Worm (Caenorhabditis elegans): Measurements from ENCODE around the gene str-30.

The str-30 gene

ce11 chrV:3718507-3718906, 6.4 kb upstream of the str-30 start:
- TF ChIP-seq gmeb-2 (tag; optimal IDR thresholded peaks at IDR 0.05), result no peak
- TF ChIP-seq npax-4 (tag; optimal IDR thresholded peaks at IDR 0.05), result no peak
- TF ChIP-seq ceh-48 (tag; optimal IDR thresholded peaks at IDR 0.05), result no peak
- no peak for TF ChIP-seq T23F11.4 (GFP tag; optimal IDR thresholded peaks at IDR 0.05)
- TF ChIP-seq ttx-3 (tag; optimal IDR thresholded peaks at IDR 0.05), result no peak
- no peak for TF ChIP-seq ahr-1 (tag; optimal IDR thresholded peaks at IDR 0.05)
- no peak for TF ChIP-seq pat-9 (tag; optimal IDR thresholded peaks at IDR 0.05)
- TF ChIP-seq pha-4 (tag; optimal IDR thresholded peaks at IDR 0.05), result no peak

DNA sequence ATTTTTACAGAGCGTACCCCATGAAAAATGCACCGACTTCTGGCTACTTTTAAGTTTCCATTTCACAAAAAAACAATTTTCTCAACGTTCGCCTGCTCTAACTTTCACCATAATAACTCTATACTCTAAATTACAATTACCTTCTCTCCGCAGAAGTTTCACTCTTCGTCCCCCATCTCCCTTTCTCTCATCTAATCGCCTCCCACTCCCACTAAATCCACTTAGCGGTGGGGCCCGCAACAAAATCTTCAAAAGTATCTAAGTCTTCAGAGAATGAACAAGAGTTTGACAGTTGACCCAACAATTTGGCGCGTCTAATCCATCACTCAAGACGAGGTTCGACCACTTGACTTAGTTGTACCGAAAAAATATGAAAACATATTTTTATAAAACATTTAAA, 13.5 kb downstream of the str-30 start:
- TF ChIP-seq ttx-3 (tag; optimal IDR thresholded peaks at IDR 0.05) (no peak), unc-42 (tag; optimal IDR thresholded peaks at IDR 0.05) (peak; percentile 9), ceh-14 (tag; optimal IDR thresholded peaks at IDR 0.05) (no peak), ama-1 (optimal IDR thresholded peaks at IDR 0.05) (no peak), fkh-10 (GFP tag; optimal IDR thresholded peaks at IDR 0.05) (no peak), elt-2 (tag; optimal IDR thresholded peaks at IDR 0.05) (no peak)

DNA sequence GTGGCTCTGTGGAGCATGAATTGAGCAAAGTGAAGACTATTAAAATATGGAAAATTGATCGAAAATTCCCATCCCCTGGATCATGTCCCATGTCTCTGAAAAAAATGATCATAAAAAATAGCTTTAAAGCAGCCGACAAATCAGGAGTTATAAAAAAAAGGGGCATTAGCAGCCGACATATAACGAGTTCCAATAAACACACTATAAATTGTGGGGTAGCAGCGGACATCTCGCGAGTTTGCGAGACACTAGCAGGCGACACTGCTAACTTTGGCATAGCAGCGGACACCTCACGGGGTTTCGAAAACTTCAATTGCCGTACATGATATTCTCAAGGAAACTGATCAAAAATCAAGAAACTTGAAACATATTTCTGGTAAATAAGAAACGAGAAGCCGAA, 14.4 kb downstream of the str-30 start, which contains the start of gene hpo-36:
hpo-36 (minus strand) TSS at position 101 of the 400 bp plus-strand sequence.
- TF ChIP-seq hlh-13 (GFP tag; optimal IDR thresholded peaks at IDR 0.05) (no peak), hlh-6 (tag; optimal IDR thresholded peaks at IDR 0.05) (no peak), tbx-7 (tag; optimal IDR thresholded peaks at IDR 0.05) (no peak), hlh-30 (tag; optimal IDR thresholded peaks at IDR 0.05; ENCODE audit: insufficient read depth) (no peak), eyg-1 (tag; optimal IDR thresholded peaks at IDR 0.05) (no peak), lim-6 (tag; optimal IDR thresholded peaks at IDR 0.05) (no peak), madf-2 (tag; optimal IDR thresholded peaks at IDR 0.05) (no peak), pros-1 (tag; optimal IDR thresholded peaks at IDR 0.05) (no peak), pqm-1 (tag; optimal IDR thresholded peaks at IDR 0.05) (no peak), sdc-2 (tag; optimal IDR thresholded peaks at IDR 0.05) (no peak), Y22D7AL.16 (tag; optimal IDR thresholded peaks at IDR 0.05) (no peak), pag-3 (tag; optimal IDR thresholded peaks at IDR 0.05; ENCODE audit: borderline replicate concordance) (no peak), sox-4 (tag; optimal IDR thresholded peaks at IDR 0.05) (no peak), ztf-16 (tag; optimal IDR thresholded peaks at IDR 0.05) (no peak), ets-4 (tag; optimal IDR thresholded peaks at IDR 0.05) (no peak), nhr-11 (tag; optimal IDR thresholded peaks at IDR 0.05) (no peak), ceh-6 (GFP tag; optimal IDR thresholded peaks at IDR 0.05) (no peak), elt-2 (tag; optimal IDR thresholded peaks at IDR 0.05) (no peak)

ce11 chrV:3743172-3743626, 18.3 kb downstream of the str-30 start, which contains the start of gene mtm-9:
mtm-9 (plus strand) TSS chrV:3743576.
- TF ChIP-seq nfya-1 (tag; optimal IDR thresholded peaks at IDR 0.05), result peak; percentile 18
- no peak for TF ChIP-seq pros-1 (tag; optimal IDR thresholded peaks at IDR 0.05)
- TF ChIP-seq hlh-30 (tag; optimal IDR thresholded peaks at IDR 0.05; ENCODE audit: insufficient read depth), result no peak
- peak; percentile 2 for TF ChIP-seq ceh-31 (tag; optimal IDR thresholded peaks at IDR 0.05)
- no peak for TF ChIP-seq elt-2 (tag; optimal IDR thresholded peaks at IDR 0.05)
- no peak for TF ChIP-seq hlh-8 (tag; optimal IDR thresholded peaks at IDR 0.05)
- TF ChIP-seq unc-42 (tag; optimal IDR thresholded peaks at IDR 0.05), result peak; percentile 4
- no peak for TF ChIP-seq unc-3 (GFP tag; conservative IDR thresholded peaks at IDR 0.05)
- no peak for TF ChIP-seq unc-3 (tag; optimal IDR thresholded peaks at IDR 0.05)
- TF ChIP-seq pha-2 (tag; optimal IDR thresholded peaks at IDR 0.05), result no peak
- TF ChIP-seq dmd-4 (tag; optimal IDR thresholded peaks at IDR 0.05; ENCODE audit: borderline replicate concordance), result no peak
- TF ChIP-seq ahr-1 (tag; optimal IDR thresholded peaks at IDR 0.05), result no peak
- no peak for TF ChIP-seq C38D4.7 (GFP tag; optimal IDR thresholded peaks at IDR 0.05)
- no peak for TF ChIP-seq ceh-30 (tag; optimal IDR thresholded peaks at IDR 0.05)
- TF ChIP-seq ceh-22 (tag; optimal IDR thresholded peaks at IDR 0.05), result no peak
- TF ChIP-seq K09A11.1 (tag; optimal IDR thresholded peaks at IDR 0.05; ENCODE audit: insufficient read depth), result no peak
